Worm (Caenorhabditis elegans) whole organism, young adult: ENCODE data around the gene viro-2.

ENCODE experiments used
- B0019.2 ChIP-seq: fragments of 200-800 bp; sonication (Bioruptor generic); conservative IDR thresholded peaks from 2 replicates; pipeline ENCODE4 v1.3.6; 2022; ENCODE audit warnings: missing genetic modification reagents, missing genetic modification characterization, missing compliant biosample characterization
- C06A6.2 ChIP-seq: fragments of 200-800 bp; sonication (Bioruptor generic); conservative IDR thresholded peaks from 2 replicates; pipeline ENCODE4 v1.3.6; 2022; ENCODE audit warnings: missing genetic modification characterization, missing compliant biosample characterization
- D2030.7 ChIP-seq: fragments of 200-800 bp; sonication (Bioruptor generic); IDR thresholded peaks from 2 replicates; pipeline ENCODE4 v1.3.6; 2022; ENCODE audit warnings: missing genetic modification reagents, missing genetic modification characterization, missing compliant biosample characterization
- F22D6.2 ChIP-seq: sonication (generic microtip); optimal IDR thresholded peaks from 2 replicates; lab custom pipeline; 2016; ENCODE audit warnings: mild to moderate bottlenecking, missing genetic modification characterization, missing compliant biosample characterization
- F39B2.1 ChIP-seq: fragments of 200-800 bp; sonication (Bioruptor generic); IDR thresholded peaks from 2 replicates; pipeline ENCODE4 v1.3.6; 2022; ENCODE audit warnings: missing genetic modification reagents, missing genetic modification characterization, missing compliant biosample characterization
- F57A8.1 ChIP-seq: fragments of 200-800 bp; sonication (Bioruptor generic); optimal IDR thresholded peaks from 2 replicates; lab custom pipeline; 2018; ENCODE audit warnings: mild to moderate bottlenecking, missing genetic modification characterization, moderate library complexity, missing compliant biosample characterization
- K11D2.4 ChIP-seq: fragments of 200-800 bp; sonication (Bioruptor generic); IDR thresholded peaks from 2 replicates; pipeline ENCODE4 v1.3.6; 2022; ENCODE audit warnings: missing genetic modification reagents, missing genetic modification characterization, missing compliant biosample characterization
- ZK185.1 ChIP-seq: sonication (generic microtip); optimal IDR thresholded peaks from 2 replicates; lab custom pipeline; 2016; ENCODE audit warnings: mild to moderate bottlenecking, missing genetic modification characterization, missing compliant biosample characterization; ENCODE audit not compliant: poor library complexity, severe bottlenecking
- aptf-3 ChIP-seq: fragments of 200-800 bp; sonication (Bioruptor generic); IDR thresholded peaks from 2 replicates; pipeline ENCODE4 v1.3.6; 2022; ENCODE audit warnings: missing genetic modification characterization, missing compliant biosample characterization
- attf-3 ChIP-seq: fragments of 200-800 bp; sonication (Bioruptor generic); conservative IDR thresholded peaks from 2 replicates; pipeline ENCODE4 v1.3.6; 2022; ENCODE audit warnings: missing genetic modification reagents, missing genetic modification characterization, missing compliant biosample characterization
- attf-5 ChIP-seq: fragments of 200-800 bp; sonication (Bioruptor generic); optimal IDR thresholded peaks from 2 replicates; lab custom pipeline; 2018; ENCODE audit warnings: mild to moderate bottlenecking, missing genetic modification characterization, missing compliant biosample characterization
- ccch-3 ChIP-seq: fragments of 200-800 bp; sonication (Bioruptor generic); optimal IDR thresholded peaks from 2 replicates; lab custom pipeline; 2018; ENCODE audit warnings: mild to moderate bottlenecking, missing genetic modification characterization, missing compliant biosample characterization
- cebp-1 ChIP-seq, 2 experiments: fragments of 200-800 bp in 1 of 2; sonication (Bioruptor generic) in 1 of 2; sonication (generic microtip) in 1 of 2; IDR thresholded peaks in 1 of 2; optimal IDR thresholded peaks in 1 of 2; 2 replicates each; pipeline versions ENCODE4 v1.3.6 to Lab custom; 2017 to 2022; ENCODE audit warnings: missing compliant biosample characterization in 2 of 2, missing genetic modification characterization in 2 of 2, mild to moderate bottlenecking in 1 of 2, missing genetic modification reagents in 1 of 2, moderate library complexity in 1 of 2
- cebp-2 ChIP-seq: fragments of 200-800 bp; sonication (Bioruptor generic); IDR thresholded peaks from 2 replicates; pipeline ENCODE4 v1.3.6; 2022; ENCODE audit warnings: missing genetic modification characterization, missing compliant biosample characterization
- ceh-100 ChIP-seq: fragments of 200-800 bp; sonication (Bioruptor generic); IDR thresholded peaks from 2 replicates; pipeline ENCODE4 v1.3.6; 2022; ENCODE audit warnings: missing genetic modification reagents, missing genetic modification characterization, missing compliant biosample characterization
- ceh-91 ChIP-seq: fragments of 200-800 bp; sonication (Bioruptor generic); IDR thresholded peaks from 2 replicates; pipeline ENCODE4 v1.3.6; 2022; ENCODE audit warnings: missing genetic modification reagents, missing genetic modification characterization, missing compliant biosample characterization
- chd-7 ChIP-seq: sonication (generic microtip); optimal IDR thresholded peaks from 2 replicates; lab custom pipeline; 2016; ENCODE audit warnings: mild to moderate bottlenecking, missing genetic modification characterization, moderate library complexity, missing compliant biosample characterization
- dpff-1 ChIP-seq: sonication (generic microtip); optimal IDR thresholded peaks from 2 replicates; lab custom pipeline; 2017; ENCODE audit warnings: mild to moderate bottlenecking, missing genetic modification characterization, missing compliant biosample characterization
- egl-44 ChIP-seq: fragments of 200-800 bp; sonication (Bioruptor generic); IDR thresholded peaks from 2 replicates; pipeline ENCODE4 v1.3.6; 2022; ENCODE audit warnings: missing genetic modification reagents, missing genetic modification characterization, missing compliant biosample characterization
- egrh-3 ChIP-seq: fragments of 200-800 bp; sonication (Bioruptor generic); IDR thresholded peaks from 2 replicates; pipeline ENCODE4 v1.3.6; 2022; ENCODE audit warnings: missing genetic modification reagents, missing genetic modification characterization, missing compliant biosample characterization
- ekl-4 ChIP-seq: fragments of 200-800 bp; sonication (Bioruptor generic); IDR thresholded peaks from 2 replicates; pipeline ENCODE4 v1.3.6; 2022; ENCODE audit warnings: missing genetic modification reagents, missing genetic modification characterization, missing compliant biosample characterization
- him-1 ChIP-seq: sonication (generic microtip); optimal IDR thresholded peaks from 2 replicates; lab custom pipeline; 2016; ENCODE audit warnings: missing genotype, missing genetic modification reagents, missing genetic modification characterization, missing compliant biosample characterization
- hlh-12 ChIP-seq: sonication (generic microtip); optimal IDR thresholded peaks from 2 replicates; lab custom pipeline; 2016; ENCODE audit warnings: missing genetic modification characterization, missing compliant biosample characterization
- hlh-26 ChIP-seq: fragments of 200-800 bp; sonication (Bioruptor generic); conservative IDR thresholded peaks from 2 replicates; pipeline ENCODE4 v1.3.6; 2022; ENCODE audit warnings: missing genetic modification reagents, missing genetic modification characterization, missing compliant biosample characterization
- hmg-1.2 ChIP-seq: fragments of 200-800 bp; sonication (Bioruptor generic); IDR thresholded peaks from 2 replicates; pipeline ENCODE4 v1.3.6; 2022; ENCODE audit warnings: missing genetic modification reagents, missing genetic modification characterization, missing compliant biosample characterization
- hrde-1 ChIP-seq: sonication (generic microtip); optimal IDR thresholded peaks from 2 replicates; lab custom pipeline; 2016; ENCODE audit warnings: missing genetic modification characterization, mild to moderate bottlenecking, missing compliant biosample characterization, moderate library complexity, missing genotype, missing genetic modification reagents, borderline replicate concordance
- hsf-1 ChIP-seq: fragments of 200-800 bp; sonication (Bioruptor generic); IDR thresholded peaks from 2 replicates; pipeline ENCODE4 v1.3.6; 2022; ENCODE audit warnings: missing genetic modification reagents, missing genetic modification characterization, missing compliant biosample characterization
- lir-1 ChIP-seq: fragments of 200-800 bp; sonication (Bioruptor generic); conservative IDR thresholded peaks from 2 replicates; pipeline ENCODE4 v1.3.6; 2022; ENCODE audit warnings: missing genetic modification reagents, missing genetic modification characterization, missing compliant biosample characterization
- madf-3 ChIP-seq: fragments of 200-800 bp; sonication (Bioruptor generic); IDR thresholded peaks from 2 replicates; pipeline ENCODE4 v1.3.6; 2022; ENCODE audit warnings: missing genetic modification reagents, missing genetic modification characterization, missing compliant biosample characterization
- mxl-1 ChIP-seq: sonication (generic microtip); optimal IDR thresholded peaks from 2 replicates; lab custom pipeline; 2016; ENCODE audit warnings: missing genetic modification characterization, missing compliant biosample characterization
- nfya-1 ChIP-seq: sonication (generic microtip); optimal IDR thresholded peaks from 2 replicates; lab custom pipeline; 2017; ENCODE audit warnings: antibody characterized with exemption, missing compliant biosample characterization, missing genetic modification characterization, borderline replicate concordance; ENCODE audit not compliant: insufficient read depth
- nhr-120 ChIP-seq: fragments of 200-800 bp; sonication (Bioruptor generic); IDR thresholded peaks from 2 replicates; pipeline ENCODE4 v1.3.6; 2022; ENCODE audit warnings: missing genetic modification characterization, missing compliant biosample characterization
- nhr-179 ChIP-seq: sonication (generic microtip); optimal IDR thresholded peaks from 2 replicates; lab custom pipeline; 2016; ENCODE audit warnings: mild to moderate bottlenecking, missing genetic modification characterization, missing compliant biosample characterization
- nhr-80 ChIP-seq: sonication (generic microtip); optimal IDR thresholded peaks from 2 replicates; lab custom pipeline; 2016; ENCODE audit warnings: missing genetic modification characterization, missing compliant biosample characterization
- nhr-90 ChIP-seq: sonication (generic microtip); optimal IDR thresholded peaks from 2 replicates; lab custom pipeline; 2016; ENCODE audit warnings: missing genotype, mild to moderate bottlenecking, missing genetic modification characterization, missing compliant biosample characterization
- pha-4 ChIP-seq: fragments of 150-350 bp; sonication (generic microtip); optimal IDR thresholded peaks from 2 replicates; lab custom pipeline; 2014; ENCODE audit warnings: missing biosample characterization, missing genetic modification reagents, missing genetic modification characterization
- repo-1 ChIP-seq: sonication (generic microtip); optimal IDR thresholded peaks from 2 replicates; lab custom pipeline; 2017; ENCODE audit warnings: mild to moderate bottlenecking, missing genetic modification characterization, missing compliant biosample characterization
- sea-2 ChIP-seq: fragments of 200-800 bp; sonication (Bioruptor generic); IDR thresholded peaks from 2 replicates; pipeline ENCODE4 v1.3.6; 2022; ENCODE audit warnings: missing genetic modification characterization, missing compliant biosample characterization
- snpc-1.3 ChIP-seq: sonication (generic microtip); optimal IDR thresholded peaks from 2 replicates; lab custom pipeline; 2017; ENCODE audit warnings: missing genetic modification characterization, mild to moderate bottlenecking, missing compliant biosample characterization, antibody characterized with exemption, moderate library complexity, missing genotype, missing genetic modification reagents; ENCODE audit not compliant: insufficient read depth
- sptf-2 ChIP-seq: fragments of 200-800 bp; sonication (Bioruptor generic); optimal IDR thresholded peaks from 2 replicates; lab custom pipeline; 2018; ENCODE audit warnings: mild to moderate bottlenecking, missing genetic modification characterization, missing compliant biosample characterization
- zfh-2 ChIP-seq: fragments of 200-800 bp; sonication (Bioruptor generic); conservative IDR thresholded peaks from 2 replicates; pipeline ENCODE4 v1.3.6; 2022; ENCODE audit warnings: missing genetic modification reagents, missing genetic modification characterization, missing compliant biosample characterization
- ztf-22 ChIP-seq: fragments of 200-800 bp; sonication (Bioruptor generic); optimal IDR thresholded peaks from 2 replicates; lab custom pipeline; 2018; ENCODE audit warnings: mild to moderate bottlenecking, missing genetic modification characterization, moderate library complexity, missing compliant biosample characterization
- ztf-25 ChIP-seq: fragments of 200-800 bp; sonication (Bioruptor generic); IDR thresholded peaks from 2 replicates; pipeline ENCODE4 v1.3.6; 2022; ENCODE audit warnings: missing genetic modification reagents, missing genetic modification characterization, missing compliant biosample characterization
- ztf-26 ChIP-seq: sonication (generic microtip); optimal IDR thresholded peaks from 2 replicates; lab custom pipeline; 2017; ENCODE audit warnings: missing genetic modification characterization, missing compliant biosample characterization

Gene viro-2

DNA sequence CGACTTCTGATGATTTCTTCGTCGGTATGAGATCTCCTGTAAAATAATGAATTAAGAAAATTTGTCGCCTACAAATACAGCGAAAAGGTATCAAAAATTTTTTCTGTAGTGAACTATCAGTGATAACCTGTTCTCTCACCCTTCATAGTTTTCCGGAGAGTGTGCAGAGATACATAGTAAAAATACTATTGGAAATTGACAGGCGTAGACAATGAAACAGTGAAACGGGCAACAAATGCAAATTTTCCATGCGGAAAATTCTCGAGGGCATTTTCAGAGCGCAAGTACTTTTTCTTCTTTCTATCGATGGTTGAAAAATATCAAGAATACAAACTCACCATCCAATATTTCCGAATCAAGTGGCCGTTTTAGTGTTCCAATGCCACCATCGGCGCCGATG lies 41.5 kb upstream of the viro-2 start:
- TF ChIP-seq F22D6.2 (no peak), nhr-80 (tag; lab: Kevin White, UChicago) (peak; percentile 26), nhr-120 (GFP tag; lab: Robert Waterston, UW) (no peak), cebp-2 (no peak), zfh-2 (GFP tag; lab: Robert Waterston, UW) (no peak), attf-5 (GFP tag; lab: Kevin White, UChicago) (peak; percentile 41), C06A6.2 (GFP tag; lab: Robert Waterston, UW) (no peak), hmg-1.2 (GFP tag; lab: Robert Waterston, UW) (peak; percentile 68; the same call in 1 of the 2 replicates)

DNA sequence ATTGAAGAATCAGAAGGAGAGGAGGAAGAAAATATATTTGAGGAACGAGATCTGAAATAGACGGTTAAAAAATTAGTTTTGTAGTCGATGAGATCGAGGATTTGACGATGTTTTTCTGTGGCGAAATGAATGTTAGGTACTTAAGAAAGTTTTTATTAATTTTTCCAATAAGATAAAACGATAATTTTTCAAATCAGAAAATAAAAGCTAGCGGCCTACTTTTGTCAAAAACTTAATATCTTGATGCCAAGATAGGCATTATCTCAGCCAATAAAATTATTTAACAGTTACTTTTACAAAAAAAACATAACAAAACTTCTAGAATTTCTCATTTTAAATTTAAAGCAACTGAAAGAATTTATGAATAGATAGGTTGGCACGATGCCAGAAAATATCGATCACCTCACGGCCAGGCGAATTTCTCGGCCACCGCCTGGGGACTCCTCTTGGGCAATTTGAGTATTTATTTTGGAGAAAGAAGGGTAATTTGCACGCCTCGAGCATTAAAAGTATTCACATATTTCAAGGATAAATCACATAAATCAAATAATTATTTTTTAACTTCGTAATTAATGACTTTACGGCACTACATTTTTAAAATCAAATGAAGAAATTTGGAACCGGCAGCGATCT lies 40.9 kb upstream of the viro-2 start, which contains the start of gene fubl-2:
TSS of gene fubl-2 (minus strand) at position 51 of the 633 bp plus-strand sequence.
- TF ChIP-seq madf-3 (GFP tag; lab: Robert Waterston, UW), result no peak
- no peak for TF ChIP-seq pha-4 (tag; lab: Kevin White, UChicago)
- no peak for TF ChIP-seq ztf-26 (tag; lab: Kevin White, UChicago)
- TF ChIP-seq hrde-1 (tag; lab: Kevin White, UChicago), result no peak
- TF ChIP-seq hsf-1 (GFP tag; lab: Robert Waterston, UW), result no peak
- TF ChIP-seq repo-1, result no peak
- TF ChIP-seq B0019.2, result no peak
- no peak for TF ChIP-seq cebp-1 (GFP tag; IDR thresholded peaks at IDR 0.05; lab: Robert Waterston, UW)
- no peak for TF ChIP-seq cebp-1 (tag; optimal IDR thresholded peaks at IDR 0.05; lab: Kevin White, UChicago)
- TF ChIP-seq D2030.7, result peak; percentile 59; the same call in 1 of the 2 replicates
- TF ChIP-seq attf-3 (GFP tag; lab: Robert Waterston, UW), result 0 out of 2 replicates have a peak, but pooled peaks have one; percentile 38
- no peak for TF ChIP-seq ztf-25
- no peak for TF ChIP-seq F57A8.1 (GFP tag; lab: Kevin White, UChicago)
- TF ChIP-seq chd-7, result no peak
- TF ChIP-seq nhr-90 (tag; lab: Kevin White, UChicago), result no peak
- TF ChIP-seq egrh-3 (GFP tag; lab: Robert Waterston, UW), result no peak
- no peak for TF ChIP-seq nhr-80 (tag; lab: Kevin White, UChicago)
- peak; percentile 5 for TF ChIP-seq him-1
- no peak for TF ChIP-seq nhr-179 (tag; lab: Kevin White, UChicago)
- no peak for TF ChIP-seq mxl-1 (tag; lab: Kevin White, UChicago)
- no peak for TF ChIP-seq egl-44
- no peak for TF ChIP-seq snpc-1.3 (tag; lab: Kevin White, UChicago)
- TF ChIP-seq dpff-1 (tag; lab: Kevin White, UChicago), result no peak
- peak; percentile 62 for TF ChIP-seq ZK185.1 (tag; lab: Kevin White, UChicago)
- no peak for TF ChIP-seq sea-2 (GFP tag; lab: Robert Waterston, UW)
- TF ChIP-seq K11D2.4 (GFP tag; lab: Robert Waterston, UW), result no peak; the same call in 1 of the 2 replicates
- no peak for TF ChIP-seq aptf-3 (GFP tag; lab: Robert Waterston, UW)
- TF ChIP-seq nhr-120 (GFP tag; lab: Robert Waterston, UW), result no peak
- TF ChIP-seq hlh-26 (GFP tag; lab: Robert Waterston, UW), result no peak
- TF ChIP-seq F39B2.1 (GFP tag; lab: Robert Waterston, UW), result no peak
- TF ChIP-seq nfya-1, result no peak
- no peak for TF ChIP-seq ztf-22
- no peak for TF ChIP-seq ccch-3 (GFP tag; lab: Kevin White, UChicago)
- TF ChIP-seq sptf-2 (GFP tag; lab: Kevin White, UChicago), result no peak
- TF ChIP-seq hlh-12 (tag; lab: Kevin White, UChicago), result no peak
- no peak for TF ChIP-seq lir-1
- no peak; the same call in 1 of the 2 replicates for TF ChIP-seq hmg-1.2 (GFP tag; lab: Robert Waterston, UW)
- TF ChIP-seq ceh-91, result peak; percentile 26; the same call in 1 of the 2 replicates
- TF ChIP-seq ceh-100, result 0 out of 2 replicates have a peak, but pooled peaks have one; percentile 31
- no peak for TF ChIP-seq ekl-4 (GFP tag; lab: Robert Waterston, UW)
